Worm (Caenorhabditis elegans) whole organism, late embryonic: ENCODE measurements around the gene srj-44.

Experiments
- elt-2 ChIP-seq: sonication (generic microtip); optimal IDR thresholded peaks from 2 replicates; lab custom pipeline; 2016; ENCODE audit warnings: missing genetic modification reagents, missing genetic modification characterization, missing compliant biosample characterization
- ets-4 ChIP-seq: sonication (generic microtip); optimal IDR thresholded peaks from 2 replicates; lab custom pipeline; 2016; ENCODE audit warnings: missing genetic modification characterization, missing compliant biosample characterization
- fkh-10 ChIP-seq: fragments of 150-350 bp; optimal IDR thresholded peaks from 2 replicates; lab custom pipeline; 2014; ENCODE audit warnings: missing biosample characterization, missing genetic modification reagents, missing genetic modification characterization
- tbx-7 ChIP-seq: sonication (generic microtip); optimal IDR thresholded peaks from 2 replicates; lab custom pipeline; 2016; ENCODE audit warnings: missing genotype, missing genetic modification characterization, missing compliant biosample characterization

- TF ChIP-seq fkh-10 (GFP tag; lab: Kevin White, UChicago), result no peak
- TF ChIP-seq elt-2 (tag; lab: Kevin White, UChicago), result no peak
- no peak for TF ChIP-seq ets-4 (tag; lab: Kevin White, UChicago)
- TF ChIP-seq tbx-7 (tag; lab: Kevin White, UChicago), result no peak
Observed at ce11 chrV:2825978-2826377, 19.7 kb downstream of the srj-44 start.
